Worm (Caenorhabditis elegans) whole organism, young adult: ENCODE measurements around the gene gmap-1.

Source experiments
- D2030.7 ChIP-seq: fragments of 200-800 bp; sonication (Bioruptor generic); IDR thresholded peaks from 2 replicates; pipeline ENCODE4 v1.3.6; 2022; ENCODE audit warnings: missing genetic modification reagents, missing genetic modification characterization, missing compliant biosample characterization
- F49E8.2 ChIP-seq: sonication (generic microtip); optimal IDR thresholded peaks from 3 replicates; lab custom pipeline; 2017; ENCODE audit warnings: missing genetic modification characterization, mild to moderate bottlenecking, missing compliant biosample characterization, antibody characterized with exemption, moderate library complexity; ENCODE audit not compliant: insufficient read depth
- F55B11.4 ChIP-seq: sonication (generic microtip); optimal IDR thresholded peaks from 2 replicates; lab custom pipeline; 2016; ENCODE audit warnings: missing compliant biosample characterization, missing genetic modification characterization, borderline replicate concordance; ENCODE audit not compliant: insufficient read depth
- T26A5.8 ChIP-seq: sonication (generic microtip); optimal IDR thresholded peaks from 2 replicates; lab custom pipeline; 2016; ENCODE audit warnings: missing genetic modification characterization, missing compliant biosample characterization
- Y56A3A.18 ChIP-seq: fragments of 200-800 bp; sonication (Bioruptor generic); IDR thresholded peaks from 2 replicates; pipeline ENCODE4 v1.3.6; 2022; ENCODE audit warnings: missing genetic modification reagents, missing genetic modification characterization, missing compliant biosample characterization
- ama-1 ChIP-seq, 3 experiments: fragments of 150-350 bp in 1 of 3; sonication (generic microtip) in 2 of 3; optimal IDR thresholded peaks; 2 replicates each; lab custom pipeline; 2014 to 2018; ENCODE audit warnings: missing biosample characterization in 2 of 3, missing genetic modification characterization in 2 of 3, missing genetic modification reagents in 2 of 3
- ekl-4 ChIP-seq: fragments of 200-800 bp; sonication (Bioruptor generic); IDR thresholded peaks from 2 replicates; pipeline ENCODE4 v1.3.6; 2022; ENCODE audit warnings: missing genetic modification reagents, missing genetic modification characterization, missing compliant biosample characterization
- hrde-1 ChIP-seq: sonication (generic microtip); optimal IDR thresholded peaks from 2 replicates; lab custom pipeline; 2016; ENCODE audit warnings: missing genetic modification characterization, mild to moderate bottlenecking, missing compliant biosample characterization, moderate library complexity, missing genotype, missing genetic modification reagents, borderline replicate concordance
- let-607 ChIP-seq, 2 experiments: fragments of 200-800 bp in 1 of 2; sonication (Bioruptor generic) in 1 of 2; sonication (generic microtip) in 1 of 2; optimal IDR thresholded peaks; 2 replicates each; lab custom pipeline; 2016 to 2018; ENCODE audit warnings: mild to moderate bottlenecking in 2 of 2, missing compliant biosample characterization in 2 of 2, missing genetic modification characterization in 2 of 2, moderate library complexity in 2 of 2, missing genotype in 1 of 2
- rcor-1 ChIP-seq: fragments of 200-800 bp; sonication (Bioruptor generic); IDR thresholded peaks from 2 replicates; pipeline ENCODE4 v1.3.6; 2022; ENCODE audit warnings: missing genetic modification reagents, missing genetic modification characterization, missing compliant biosample characterization
- sea-2 ChIP-seq: fragments of 200-800 bp; sonication (Bioruptor generic); IDR thresholded peaks from 2 replicates; pipeline ENCODE4 v1.3.6; 2022; ENCODE audit warnings: missing genetic modification characterization, missing compliant biosample characterization
- snpc-4 ChIP-seq, 5 experiments: fragments of 150-350 bp in 1 of 5; sonication (generic microtip) in 4 of 5; optimal IDR thresholded peaks; 2 replicates each; lab custom pipeline; 2014 to 2018; ENCODE audit warnings: missing genetic modification characterization in 5 of 5, missing biosample characterization in 3 of 5, antibody characterized with exemption in 2 of 5, mild to moderate bottlenecking in 2 of 5, missing compliant biosample characterization in 2 of 5, missing genotype in 2 of 5, moderate library complexity in 2 of 5, missing genetic modification reagents in 1 of 5
- unc-130 ChIP-seq: sonication (generic microtip); optimal IDR thresholded peaks from 2 replicates; lab custom pipeline; 2016; ENCODE audit warnings: missing genetic modification reagents, missing genetic modification characterization, missing compliant biosample characterization
- unc-62 ChIP-seq: fragments of 150-350 bp; optimal IDR thresholded peaks from 2 replicates; lab custom pipeline; 2014; ENCODE audit warnings: missing biosample characterization, missing genetic modification reagents, missing genetic modification characterization

DNA sequence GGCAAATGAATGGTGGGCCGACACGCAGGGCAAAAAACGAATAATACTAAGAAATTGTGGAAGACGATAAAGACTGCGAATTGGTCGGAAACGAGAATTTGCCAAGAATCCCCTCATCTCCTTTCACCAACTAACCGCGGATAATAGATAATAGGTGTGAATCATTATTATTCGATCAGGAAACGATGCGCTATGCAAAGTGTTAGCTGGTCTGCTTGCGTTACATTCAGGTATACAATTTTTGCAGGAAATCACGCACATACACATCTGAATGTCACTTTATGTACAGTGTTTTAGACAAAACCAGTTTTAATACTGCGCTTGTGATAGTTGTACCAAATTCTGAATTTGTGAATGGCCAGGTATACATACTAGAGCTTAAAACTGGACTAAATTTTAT lies 9.9 kb upstream of the gmap-1 start:
- TF ChIP-seq ama-1 (optimal IDR thresholded peaks at IDR 0.05; lab: Kevin White, UChicago) (no peak), ama-1 (GFP tag; optimal IDR thresholded peaks at IDR 0.05; lab: Kevin White, UChicago) (no peak), ekl-4 (GFP tag; lab: Robert Waterston, UW) (no peak), F49E8.2 (tag; lab: Kevin White, UChicago) (no peak), unc-130 (GFP tag; lab: Kevin White, UChicago) (no peak), D2030.7 (GFP tag; lab: Robert Waterston, UW) (no peak), T26A5.8 (tag; lab: Kevin White, UChicago) (no peak), hrde-1 (no peak), sea-2 (GFP tag; lab: Robert Waterston, UW) (no peak), rcor-1 (no peak), snpc-4 (GFP tag; optimal IDR thresholded peaks at IDR 0.05; lab: Kevin White, UChicago) (no peak), snpc-4 (tag; optimal IDR thresholded peaks at IDR 0.05; lab: Kevin White, UChicago) (no peak), Y56A3A.18 (GFP tag; lab: Robert Waterston, UW) (no peak), F55B11.4 (tag; lab: Kevin White, UChicago) (no peak), unc-62 (GFP tag; lab: Kevin White, UChicago) (no peak), let-607 (tag; optimal IDR thresholded peaks at IDR 0.05; lab: Kevin White, UChicago) (no peak)
